Fruit fly (Drosophila melanogaster): Measurements from ENCODE around the gene trn.

DNA sequence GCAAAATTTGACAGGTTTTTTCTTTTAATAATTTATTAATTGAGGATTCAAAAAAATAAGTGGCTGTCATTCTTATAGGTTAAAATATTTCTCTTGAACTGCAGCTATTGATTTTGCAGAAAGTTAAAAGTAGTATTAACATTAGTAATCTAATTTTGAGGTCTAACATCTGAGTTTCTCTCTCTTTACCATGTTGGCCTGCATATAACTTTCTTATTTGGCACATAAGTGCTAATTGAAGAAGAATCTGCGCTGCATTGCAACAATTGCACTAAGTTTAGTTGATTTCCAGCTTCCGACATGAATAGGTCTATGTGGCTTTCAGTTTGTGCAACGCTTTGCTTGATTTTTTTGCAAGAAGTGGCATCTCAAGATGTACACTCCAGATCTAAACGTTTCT, 21.9 kb downstream of the trn start, which contains the start of gene CG33262:
- TF ChIP-seq Hr39 (GFP tag; optimal IDR thresholded peaks at IDR 0.05), result no peak
- TF ChIP-seq CG31627 (GFP tag; optimal IDR thresholded peaks at IDR 0.05), result no peak
- TF ChIP-seq svp (GFP tag), result no peak
- no peak for TF ChIP-seq CG6808 (GFP tag; optimal IDR thresholded peaks at IDR 0.05)
- no peak for TF ChIP-seq fd59A (GFP tag; optimal IDR thresholded peaks at IDR 0.05)
- TF ChIP-seq Eip75B (GFP tag; optimal IDR thresholded peaks at IDR 0.05), result no peak
